Fruit fly (Drosophila melanogaster) whole organism, embryonic: ENCODE results near the gene Ufd4.

Source experiments
- Aef1 ChIP-seq: fragments of 200-800 bp; sonication (Bioruptor generic); IDR thresholded peaks from 3 replicates; pipeline ENCODE4 v1.3.6; 2022; ENCODE audit warnings: missing biosample characterization, missing genetic modification characterization
- CG10147 ChIP-seq: fragments of 200-800 bp; sonication (Bioruptor generic); optimal IDR thresholded peaks from 2 replicates; lab custom pipeline; 2019; ENCODE audit warnings: missing biosample characterization, mild to moderate bottlenecking, missing genetic modification characterization, moderate library complexity
- CG10462 ChIP-seq: fragments of 200-800 bp; sonication (Bioruptor generic); optimal IDR thresholded peaks from 2 replicates; lab custom pipeline; 2016; ENCODE audit warnings: missing biosample characterization, missing genetic modification characterization
- CG10654 ChIP-seq: fragments of 200-800 bp; sonication (Bioruptor generic); optimal IDR thresholded peaks from 2 replicates; lab custom pipeline; 2016; ENCODE audit warnings: missing biosample characterization, missing genetic modification characterization
- CG11085 ChIP-seq: fragments of 200-800 bp; sonication (Bioruptor generic); IDR thresholded peaks from 2 replicates; pipeline ENCODE4 v1.3.6; 2022; ENCODE audit warnings: missing biosample characterization, missing genetic modification characterization
- CG11398 ChIP-seq: fragments of 200-800 bp; sonication (Bioruptor generic); optimal IDR thresholded peaks from 2 replicates; lab custom pipeline; 2016; ENCODE audit warnings: missing biosample characterization, missing genetic modification characterization
- CG13424 ChIP-seq: fragments of 200-800 bp; sonication (Bioruptor generic); optimal IDR thresholded peaks from 2 replicates; lab custom pipeline; 2019; ENCODE audit warnings: missing biosample characterization, mild to moderate bottlenecking, missing genetic modification characterization, moderate library complexity
- CG16815 ChIP-seq: fragments of 200-800 bp; sonication (Bioruptor generic); optimal IDR thresholded peaks from 3 replicates; lab custom pipeline; 2017; ENCODE audit warnings: missing biosample characterization, mild to moderate bottlenecking, missing genetic modification characterization
- CG30403 ChIP-seq: fragments of 200-800 bp; sonication (Bioruptor generic); optimal IDR thresholded peaks from 3 replicates; lab custom pipeline; 2016; ENCODE audit warnings: missing biosample characterization, missing genetic modification characterization
- CG31365 ChIP-seq: fragments of 200-800 bp; sonication (Bioruptor generic); optimal IDR thresholded peaks from 2 replicates; lab custom pipeline; 2018; ENCODE audit warnings: missing biosample characterization, mild to moderate bottlenecking, missing genetic modification characterization
- CG33557 ChIP-seq: fragments of 200-800 bp; sonication (Bioruptor generic); optimal IDR thresholded peaks from 2 replicates; lab custom pipeline; 2019; ENCODE audit warnings: missing biosample characterization, mild to moderate bottlenecking, missing genetic modification characterization, moderate library complexity
- CG3995 ChIP-seq: fragments of 200-800 bp; sonication (Bioruptor generic); optimal IDR thresholded peaks from 3 replicates; lab custom pipeline; 2016; ENCODE audit warnings: missing biosample characterization, missing genetic modification characterization
- CG6813 ChIP-seq: fragments of 200-800 bp; sonication (Bioruptor generic); optimal IDR thresholded peaks from 2 replicates; lab custom pipeline; 2017; ENCODE audit warnings: missing biosample characterization, missing genetic modification characterization, mild to moderate bottlenecking, moderate library complexity, missing genetic modification reagents
- CG8765 ChIP-seq: fragments of 200-800 bp; sonication (Bioruptor generic); IDR thresholded peaks from 2 replicates; pipeline ENCODE4 v1.3.6; 2022; ENCODE audit warnings: missing biosample characterization, missing genetic modification characterization
- CG9609 ChIP-seq: fragments of 200-800 bp; sonication (Bioruptor generic); optimal IDR thresholded peaks from 3 replicates; lab custom pipeline; 2016; ENCODE audit warnings: missing biosample characterization, missing genetic modification characterization
- CHES-1-like ChIP-seq: fragments of 200-800 bp; sonication (Bioruptor generic); optimal IDR thresholded peaks from 2 replicates; lab custom pipeline; 2016; ENCODE audit warnings: missing biosample characterization, missing genetic modification characterization
- CoRest ChIP-seq: fragments of 200-800 bp; sonication (Bioruptor generic); optimal IDR thresholded peaks from 3 replicates; lab custom pipeline; 2018; ENCODE audit warnings: missing biosample characterization, mild to moderate bottlenecking, missing genetic modification characterization, moderate library complexity
- Dbx ChIP-seq: fragments of 200-800 bp; sonication (Bioruptor generic); IDR thresholded peaks from 3 replicates; pipeline ENCODE4 v1.3.6; 2022; ENCODE audit warnings: missing biosample characterization, missing genetic modification characterization
- Dip2 ChIP-seq: fragments of 200-800 bp; sonication (Bioruptor generic); IDR thresholded peaks from 2 replicates; pipeline ENCODE4 v1.3.6; 2022; ENCODE audit warnings: missing biosample characterization, missing genetic modification characterization
- Doc2 ChIP-seq: fragments of 200-800 bp; sonication (Bioruptor generic); IDR thresholded peaks from 2 replicates; pipeline ENCODE4 v1.3.6; 2022; ENCODE audit warnings: missing biosample characterization, missing genetic modification characterization
- Ets97D ChIP-seq: fragments of 200-800 bp; sonication (Bioruptor generic); optimal IDR thresholded peaks from 3 replicates; lab custom pipeline; 2016; ENCODE audit warnings: missing biosample characterization, missing genetic modification characterization
- Fer1 ChIP-seq: fragments of 200-800 bp; sonication (Bioruptor generic); optimal IDR thresholded peaks from 2 replicates; lab custom pipeline; 2017; ENCODE audit warnings: missing biosample characterization, mild to moderate bottlenecking, missing genetic modification characterization
- H2.0 ChIP-seq: fragments of 200-800 bp; sonication (Bioruptor generic); IDR thresholded peaks from 2 replicates; pipeline ENCODE4 v1.3.6; 2022; ENCODE audit warnings: missing biosample characterization, missing genetic modification characterization
- HmgZ ChIP-seq: fragments of 200-800 bp; sonication (Bioruptor generic); optimal IDR thresholded peaks from 2 replicates; lab custom pipeline; 2018; ENCODE audit warnings: missing biosample characterization, mild to moderate bottlenecking, missing genetic modification characterization
- Hr3 ChIP-seq: fragments of 200-800 bp; sonication (Bioruptor generic); optimal IDR thresholded peaks from 3 replicates; lab custom pipeline; 2016; ENCODE audit warnings: missing biosample characterization, missing genetic modification characterization
- Hr39 ChIP-seq: fragments of >200 bp; optimal IDR thresholded peaks from 2 replicates; lab custom pipeline; 2017
- Lhr ChIP-seq: fragments of 200-800 bp; sonication (Bioruptor generic); optimal IDR thresholded peaks from 3 replicates; lab custom pipeline; 2017; ENCODE audit warnings: mild to moderate bottlenecking, missing biosample characterization, missing genetic modification reagents, missing genetic modification characterization
- Oaz ChIP-seq: fragments of 200-800 bp; sonication (Bioruptor generic); IDR thresholded peaks from 2 replicates; pipeline ENCODE4 v1.3.6; 2022; ENCODE audit warnings: missing biosample characterization, missing genetic modification characterization
- Oli ChIP-seq: fragments of 200-800 bp; sonication (Bioruptor generic); optimal IDR thresholded peaks from 2 replicates; lab custom pipeline; 2018; ENCODE audit warnings: missing biosample characterization, mild to moderate bottlenecking, missing genetic modification characterization, moderate library complexity
- Side ChIP-seq: fragments of 200-800 bp; sonication (Bioruptor generic); optimal IDR thresholded peaks from 2 replicates; lab custom pipeline; 2016; ENCODE audit warnings: missing biosample characterization, missing genetic modification characterization
- ac ChIP-seq: fragments of 200-800 bp; sonication (Bioruptor generic); optimal IDR thresholded peaks from 3 replicates; lab custom pipeline; 2017; ENCODE audit warnings: missing biosample characterization, mild to moderate bottlenecking, missing genetic modification characterization
- amos ChIP-seq: fragments of 200-800 bp; sonication (Bioruptor generic); IDR thresholded peaks from 2 replicates; pipeline ENCODE4 v1.3.6; 2022; ENCODE audit warnings: missing biosample characterization, missing genetic modification characterization; ENCODE audit not compliant: partially characterized antibody
- chn ChIP-seq: fragments of 200-800 bp; sonication (Bioruptor generic); optimal IDR thresholded peaks from 2 replicates; lab custom pipeline; 2016; ENCODE audit warnings: missing biosample characterization, missing genetic modification characterization
- cwo ChIP-seq: fragments of 200-800 bp; sonication (Bioruptor generic); optimal IDR thresholded peaks from 3 replicates; lab custom pipeline; 2017; ENCODE audit warnings: missing biosample characterization, missing genetic modification characterization, mild to moderate bottlenecking, moderate library complexity, missing genetic modification reagents
- dan ChIP-seq: fragments of 200-800 bp; sonication (Bioruptor generic); IDR thresholded peaks from 2 replicates; pipeline ENCODE4 v1.3.6; 2022; ENCODE audit warnings: missing biosample characterization, missing genetic modification characterization
- disco-r ChIP-seq: fragments of 200-800 bp; sonication (Bioruptor generic); optimal IDR thresholded peaks from 2 replicates; lab custom pipeline; 2016; ENCODE audit warnings: missing biosample characterization, missing genetic modification characterization
- dm ChIP-seq: fragments of 200-800 bp; sonication (Bioruptor generic); optimal IDR thresholded peaks from 3 replicates; lab custom pipeline; 2016; ENCODE audit warnings: missing biosample characterization, missing genetic modification characterization
- esg ChIP-seq: fragments of 200-800 bp; sonication (Bioruptor generic); conservative IDR thresholded peaks from 2 replicates; pipeline ENCODE4 v1.3.6; 2022; ENCODE audit warnings: missing biosample characterization, missing genetic modification characterization
- gsb ChIP-seq: fragments of 200-800 bp; sonication (Bioruptor generic); IDR thresholded peaks from 2 replicates; pipeline ENCODE4 v1.3.6; 2022; ENCODE audit warnings: missing biosample characterization, missing genetic modification characterization
- h ChIP-seq: fragments of >200 bp; optimal IDR thresholded peaks from 2 replicates; lab custom pipeline; 2017
- hkb ChIP-seq, 2 experiments: fragments of 200-800 bp in 1 of 2; fragments of >200 bp in 1 of 2; sonication (Bioruptor generic) in 1 of 2; IDR thresholded peaks in 1 of 2; optimal IDR thresholded peaks in 1 of 2; 2 replicates each; pipeline versions ENCODE4 v1.3.6 to Lab custom; 2017 to 2022; ENCODE audit warnings: missing biosample characterization in 1 of 2, missing genetic modification characterization in 1 of 2
- hth ChIP-seq: fragments of >200 bp; optimal IDR thresholded peaks from 2 replicates; lab custom pipeline; 2017; ENCODE audit warnings: inconsistent platforms
- nerfin-1 ChIP-seq: fragments of 200-800 bp; sonication (Bioruptor generic); optimal IDR thresholded peaks from 3 replicates; lab custom pipeline; 2019; ENCODE audit warnings: missing biosample characterization, mild to moderate bottlenecking, missing genetic modification characterization, moderate library complexity
- row ChIP-seq: fragments of 200-800 bp; sonication (Bioruptor generic); IDR thresholded peaks from 3 replicates; pipeline ENCODE4 v1.3.6; 2022; ENCODE audit warnings: missing biosample characterization, missing genetic modification characterization
- scrt ChIP-seq: fragments of 200-800 bp; sonication (Bioruptor generic); optimal IDR thresholded peaks from 2 replicates; lab custom pipeline; 2018; ENCODE audit warnings: missing biosample characterization, mild to moderate bottlenecking, missing genetic modification characterization, moderate library complexity
- sens ChIP-seq: fragments of 200-800 bp; sonication (Bioruptor generic); peaks from one replicate; lab custom pipeline; 2016; ENCODE audit warnings: missing biosample characterization, missing genetic modification characterization
- sens-2 ChIP-seq: fragments of 200-800 bp; sonication (Bioruptor generic); IDR thresholded peaks from 2 replicates; pipeline ENCODE4 v1.3.6; 2022; ENCODE audit warnings: missing biosample characterization, missing genetic modification characterization
- shn ChIP-seq: fragments of 200-800 bp; sonication (Bioruptor generic); optimal IDR thresholded peaks from 3 replicates; lab custom pipeline; 2016; ENCODE audit warnings: missing biosample characterization, missing genetic modification characterization
- sqz ChIP-seq: fragments of 200-800 bp; sonication (Bioruptor generic); optimal IDR thresholded peaks from 3 replicates; lab custom pipeline; 2018; ENCODE audit warnings: missing biosample characterization, mild to moderate bottlenecking, missing genetic modification characterization
- tna ChIP-seq: fragments of 200-800 bp; sonication (Bioruptor generic); IDR thresholded peaks from 2 replicates; pipeline ENCODE4 v1.3.6; 2022; ENCODE audit warnings: missing biosample characterization, missing genetic modification characterization; ENCODE audit not compliant: partially characterized antibody
- wor ChIP-seq: fragments of 200-800 bp; sonication (Bioruptor generic); IDR thresholded peaks from 2 replicates; pipeline ENCODE4 v1.3.6; 2022; ENCODE audit warnings: missing biosample characterization, missing genetic modification characterization

Ufd4 gene

dm6 chr2L:10306518-10307260 is 14.5 kb upstream of the Ufd4 start, which contains the start of the genes CG5390 and CG4968 (continued):
- TF ChIP-seq CG11085 (GFP tag; lab: Robert Waterston, UW) (peak; percentile 39; the same call in 1 of the 2 replicates), tna (GFP tag; lab: Robert Waterston, UW) (no peak), CG10654 (GFP tag; lab: Kevin White, UChicago) (peak; percentile 58), Ets97D (GFP tag; lab: Kevin White, UChicago) (peak; percentile 77), Hr3 (GFP tag; lab: Kevin White, UChicago) (peak; percentile 52), Lhr (GFP tag; lab: Kevin White, UChicago) (peak; percentile 63), CG3995 (GFP tag; lab: Kevin White, UChicago) (peak; percentile 35), CHES-1-like (GFP tag; lab: Kevin White, UChicago) (no peak), wor (GFP tag; lab: Robert Waterston, UW) (no peak), Aef1 (peak; percentile 38; the same call in 1 of the 3 replicates), hkb (optimal IDR thresholded peaks at IDR 0.05; lab: Kevin White, UChicago) (no peak), hkb (GFP tag; IDR thresholded peaks at IDR 0.05; lab: Robert Waterston, UW) (peak; percentile 65), sens (peak; percentile 81), Doc2 (GFP tag; lab: Robert Waterston, UW) (no peak), Oli (tag; lab: Kevin White, UChicago) (peak; percentile 53), sqz (GFP tag; lab: Kevin White, UChicago) (peak; percentile 43), CG6813 (GFP tag; lab: Kevin White, UChicago) (no peak), CoRest (tag; lab: Kevin White, UChicago) (peak; percentile 79), dan (GFP tag; lab: Robert Waterston, UW) (no peak), CG33557 (GFP tag; lab: Kevin White, UChicago) (peak; percentile 32), hth (lab: Kevin White, UChicago) (no peak), h (lab: Kevin White, UChicago) (no peak), CG9609 (GFP tag; lab: Kevin White, UChicago) (no peak), HmgZ (tag; lab: Kevin White, UChicago) (peak; percentile 68), CG8765 (GFP tag; lab: Robert Waterston, UW) (no peak), Side (GFP tag; lab: Kevin White, UChicago) (peak; percentile 24), esg (GFP tag; lab: Robert Waterston, UW) (peak; percentile 13; the same call in 1 of the 2 replicates), Dip2 (GFP tag; lab: Robert Waterston, UW) (no peak), scrt (no peak), Fer1 (GFP tag; lab: Kevin White, UChicago) (peak; percentile 83), disco-r (GFP tag; lab: Kevin White, UChicago) (peak; percentile 10), shn (GFP tag; lab: Kevin White, UChicago) (no peak), Hr39 (lab: Kevin White, UChicago) (no peak), H2.0 (peak; percentile 64), gsb (GFP tag; lab: Robert Waterston, UW) (no peak), CG10462 (GFP tag; lab: Kevin White, UChicago) (no peak), chn (GFP tag; lab: Kevin White, UChicago) (peak; percentile 1), CG11398 (no peak), sens-2 (GFP tag; lab: Robert Waterston, UW) (no peak), ac (GFP tag; lab: Kevin White, UChicago) (no peak), CG16815 (GFP tag; lab: Kevin White, UChicago) (peak; percentile 12), CG13424 (tag; lab: Kevin White, UChicago) (peak; percentile 82), row (peak; percentile 82), cwo (no peak), CG10147 (GFP tag; lab: Kevin White, UChicago) (peak; percentile 70), Oaz (GFP tag; lab: Robert Waterston, UW) (no peak), Dbx (peak; percentile 58; the same call in 1 of the 3 replicates), CG30403 (GFP tag; lab: Kevin White, UChicago) (peak; percentile 73), CG31365 (tag; lab: Kevin White, UChicago) (no peak), dm (GFP tag; lab: Kevin White, UChicago) (no peak), amos (GFP tag; lab: Robert Waterston, UW) (no peak; the same call in 1 of the 2 replicates), nerfin-1 (tag; lab: Kevin White, UChicago) (peak; percentile 60)
